Worm (Caenorhabditis elegans) whole organism, young adult: ENCODE data around the gene piki-1.

ENCODE experiments used
- B0019.2 ChIP-seq: fragments of 200-800 bp; sonication (Bioruptor generic); conservative IDR thresholded peaks from 2 replicates; pipeline ENCODE4 v1.3.6; 2022; ENCODE audit warnings: missing genetic modification reagents, missing genetic modification characterization, missing compliant biosample characterization
- F39B2.1 ChIP-seq: fragments of 200-800 bp; sonication (Bioruptor generic); IDR thresholded peaks from 2 replicates; pipeline ENCODE4 v1.3.6; 2022; ENCODE audit warnings: missing genetic modification reagents, missing genetic modification characterization, missing compliant biosample characterization
- F55B11.4 ChIP-seq: sonication (generic microtip); optimal IDR thresholded peaks from 2 replicates; lab custom pipeline; 2016; ENCODE audit warnings: missing compliant biosample characterization, missing genetic modification characterization, borderline replicate concordance; ENCODE audit not compliant: insufficient read depth
- T07F8.4 ChIP-seq: sonication (generic microtip); optimal IDR thresholded peaks from 2 replicates; lab custom pipeline; 2016; ENCODE audit warnings: mild to moderate bottlenecking, missing genetic modification characterization, moderate library complexity, missing compliant biosample characterization
- ZK185.1 ChIP-seq: sonication (generic microtip); optimal IDR thresholded peaks from 2 replicates; lab custom pipeline; 2016; ENCODE audit warnings: mild to moderate bottlenecking, missing genetic modification characterization, missing compliant biosample characterization; ENCODE audit not compliant: poor library complexity, severe bottlenecking
- ceh-40 ChIP-seq: fragments of 200-800 bp; sonication (Bioruptor generic); IDR thresholded peaks from 2 replicates; pipeline ENCODE4 v1.3.6; 2022; ENCODE audit warnings: missing genetic modification characterization, missing compliant biosample characterization
- chd-7 ChIP-seq: sonication (generic microtip); optimal IDR thresholded peaks from 2 replicates; lab custom pipeline; 2016; ENCODE audit warnings: mild to moderate bottlenecking, missing genetic modification characterization, moderate library complexity, missing compliant biosample characterization
- die-1 ChIP-seq: sonication (generic microtip); optimal IDR thresholded peaks from 2 replicates; lab custom pipeline; 2016; ENCODE audit warnings: missing genotype, mild to moderate bottlenecking, missing genetic modification characterization, missing compliant biosample characterization
- dox-1 ChIP-seq: fragments of 200-800 bp; sonication (Bioruptor generic); IDR thresholded peaks from 2 replicates; pipeline ENCODE4 v1.3.6; 2022; ENCODE audit warnings: missing genetic modification reagents, missing genetic modification characterization, missing compliant biosample characterization
- dpff-1 ChIP-seq: sonication (generic microtip); optimal IDR thresholded peaks from 2 replicates; lab custom pipeline; 2017; ENCODE audit warnings: mild to moderate bottlenecking, missing genetic modification characterization, missing compliant biosample characterization
- efl-1 ChIP-seq: fragments of 150-350 bp; optimal IDR thresholded peaks from 2 replicates; lab custom pipeline; 2014; ENCODE audit warnings: missing biosample characterization, missing genetic modification reagents, missing genetic modification characterization
- egl-18 ChIP-seq: fragments of 200-800 bp; sonication (Bioruptor generic); IDR thresholded peaks from 2 replicates; pipeline ENCODE4 v1.3.6; 2022; ENCODE audit warnings: missing genetic modification reagents, missing genetic modification characterization, missing compliant biosample characterization
- gei-17 ChIP-seq: fragments of 200-800 bp; sonication (Bioruptor generic); optimal IDR thresholded peaks from 2 replicates; lab custom pipeline; 2018; ENCODE audit warnings: mild to moderate bottlenecking, missing genetic modification characterization, missing compliant biosample characterization
- him-1 ChIP-seq: sonication (generic microtip); optimal IDR thresholded peaks from 2 replicates; lab custom pipeline; 2016; ENCODE audit warnings: missing genotype, missing genetic modification reagents, missing genetic modification characterization, missing compliant biosample characterization
- lin-54 ChIP-seq: fragments of 200-800 bp; sonication (Bioruptor generic); optimal IDR thresholded peaks from 2 replicates; lab custom pipeline; 2018; ENCODE audit warnings: mild to moderate bottlenecking, missing genetic modification characterization, missing compliant biosample characterization
- madf-3 ChIP-seq: fragments of 200-800 bp; sonication (Bioruptor generic); IDR thresholded peaks from 2 replicates; pipeline ENCODE4 v1.3.6; 2022; ENCODE audit warnings: missing genetic modification reagents, missing genetic modification characterization, missing compliant biosample characterization
- nfya-1 ChIP-seq: sonication (generic microtip); optimal IDR thresholded peaks from 2 replicates; lab custom pipeline; 2017; ENCODE audit warnings: antibody characterized with exemption, missing compliant biosample characterization, missing genetic modification characterization, borderline replicate concordance; ENCODE audit not compliant: insufficient read depth
- nfya-2 ChIP-seq: fragments of 200-800 bp; sonication (Bioruptor generic); IDR thresholded peaks from 2 replicates; pipeline ENCODE4 v1.3.6; 2022; ENCODE audit warnings: missing genetic modification reagents, missing genetic modification characterization, missing compliant biosample characterization
- nfyb-1 ChIP-seq: fragments of 200-800 bp; sonication (Bioruptor generic); IDR thresholded peaks from 2 replicates; pipeline ENCODE4 v1.3.6; 2022; ENCODE audit warnings: missing genetic modification reagents, missing genetic modification characterization, missing compliant biosample characterization
- nhr-80 ChIP-seq: sonication (generic microtip); optimal IDR thresholded peaks from 2 replicates; lab custom pipeline; 2016; ENCODE audit warnings: missing genetic modification characterization, missing compliant biosample characterization
- pbrm-1 ChIP-seq: fragments of 200-800 bp; sonication (Bioruptor generic); IDR thresholded peaks from 2 replicates; pipeline ENCODE4 v1.3.6; 2022; ENCODE audit warnings: missing genetic modification reagents, missing genetic modification characterization, missing compliant biosample characterization
- pha-4 ChIP-seq: fragments of 150-350 bp; sonication (generic microtip); optimal IDR thresholded peaks from 2 replicates; lab custom pipeline; 2014; ENCODE audit warnings: missing biosample characterization, missing genetic modification reagents, missing genetic modification characterization
- rec-8 ChIP-seq, 2 experiments: sonication (generic microtip); optimal IDR thresholded peaks; 2 replicates each; lab custom pipeline; 2016; ENCODE audit warnings: mild to moderate bottlenecking in 2 of 2, missing genetic modification characterization in 2 of 2, missing genetic modification reagents in 2 of 2, missing genotype in 2 of 2, missing biosample characterization in 1 of 2, missing compliant biosample characterization in 1 of 2, moderate library complexity in 1 of 2
- snpc-4 ChIP-seq, 5 experiments: fragments of 150-350 bp in 1 of 5; sonication (generic microtip) in 4 of 5; optimal IDR thresholded peaks; 2 replicates each; lab custom pipeline; 2014 to 2018; ENCODE audit warnings: missing genetic modification characterization in 5 of 5, missing biosample characterization in 3 of 5, antibody characterized with exemption in 2 of 5, mild to moderate bottlenecking in 2 of 5, missing compliant biosample characterization in 2 of 5, missing genotype in 2 of 5, moderate library complexity in 2 of 5, missing genetic modification reagents in 1 of 5
- sptf-2 ChIP-seq: fragments of 200-800 bp; sonication (Bioruptor generic); optimal IDR thresholded peaks from 2 replicates; lab custom pipeline; 2018; ENCODE audit warnings: mild to moderate bottlenecking, missing genetic modification characterization, missing compliant biosample characterization
- zfh-2 ChIP-seq: fragments of 200-800 bp; sonication (Bioruptor generic); conservative IDR thresholded peaks from 2 replicates; pipeline ENCODE4 v1.3.6; 2022; ENCODE audit warnings: missing genetic modification reagents, missing genetic modification characterization, missing compliant biosample characterization
- ztf-18 ChIP-seq: sonication (generic microtip); optimal IDR thresholded peaks from 2 replicates; lab custom pipeline; 2016; ENCODE audit warnings: missing genotype, mild to moderate bottlenecking, missing genetic modification characterization, missing compliant biosample characterization
- ztf-26 ChIP-seq: sonication (generic microtip); optimal IDR thresholded peaks from 2 replicates; lab custom pipeline; 2017; ENCODE audit warnings: missing genetic modification characterization, missing compliant biosample characterization
- ztf-3 ChIP-seq: fragments of 200-800 bp; sonication (Bioruptor generic); optimal IDR thresholded peaks from 2 replicates; lab custom pipeline; 2018; ENCODE audit warnings: mild to moderate bottlenecking, missing genetic modification characterization, missing compliant biosample characterization

Gene piki-1

ce11 chrX:15229174-15229573 lies 17.0 kb downstream of the piki-1 start:
- TF ChIP-seq dox-1, result no peak
- no peak for TF ChIP-seq ztf-26
- TF ChIP-seq nfya-2 (GFP tag; lab: Robert Waterston, UW), result no peak
- TF ChIP-seq lin-54 (GFP tag; lab: Kevin White, UChicago), result no peak
- peak; percentile 68 for TF ChIP-seq nhr-80

- no peak for TF ChIP-seq ztf-18 (tag; lab: Kevin White, UChicago)
- TF ChIP-seq him-1 (tag; lab: Kevin White, UChicago), result no peak
- no peak for TF ChIP-seq snpc-4 (GFP tag; optimal IDR thresholded peaks at IDR 0.05; lab: Kevin White, UChicago)
- TF ChIP-seq snpc-4 (tag; optimal IDR thresholded peaks at IDR 0.05; lab: Kevin White, UChicago), result no peak
- no peak for TF ChIP-seq sptf-2
- TF ChIP-seq, all 124 proteins: peak for 0
Measured at ce11 chrX:15225180-15225724, 20.9 kb downstream of the piki-1 start.

ce11 chrX:15224128-15224527 lies 22.1 kb downstream of the piki-1 start:
- TF ChIP-seq efl-1 (GFP tag; lab: Kevin White, UChicago), result no peak
- no peak for TF ChIP-seq B0019.2 (GFP tag; lab: Robert Waterston, UW)
- TF ChIP-seq egl-18 (GFP tag; lab: Robert Waterston, UW), result no peak
- no peak for TF ChIP-seq ztf-3
- TF ChIP-seq chd-7 (tag; lab: Kevin White, UChicago), result no peak
- TF ChIP-seq nfyb-1, result no peak
- TF ChIP-seq F55B11.4, result no peak
- no peak for TF ChIP-seq F39B2.1
- no peak for TF ChIP-seq pha-4 (tag; lab: Kevin White, UChicago)
- no peak for TF ChIP-seq rec-8 (tag; optimal IDR thresholded peaks at IDR 0.05; lab: Kevin White, UChicago)
- no peak for TF ChIP-seq nfya-2 (GFP tag; lab: Robert Waterston, UW)
- TF ChIP-seq dpff-1 (tag; lab: Kevin White, UChicago), result no peak
- no peak for TF ChIP-seq ceh-40 (GFP tag; lab: Robert Waterston, UW)
- TF ChIP-seq die-1, result no peak
- TF ChIP-seq ztf-26, result no peak
- TF ChIP-seq madf-3 (GFP tag; lab: Robert Waterston, UW), result no peak
- no peak for TF ChIP-seq gei-17 (GFP tag; lab: Kevin White, UChicago)
- no peak for TF ChIP-seq ZK185.1 (tag; lab: Kevin White, UChicago)
- TF ChIP-seq, all 124 proteins: peak for 0

ce11 chrX:15222789-15223188 lies 23.4 kb downstream of the piki-1 start:
- TF ChIP-seq B0019.2 (GFP tag; lab: Robert Waterston, UW), result no peak
- TF ChIP-seq zfh-2 (GFP tag; lab: Robert Waterston, UW), result peak; percentile 63
- TF ChIP-seq nfya-1 (tag; lab: Kevin White, UChicago), result no peak
- TF ChIP-seq ZK185.1 (tag; lab: Kevin White, UChicago), result no peak
- TF ChIP-seq pbrm-1 (GFP tag; lab: Robert Waterston, UW), result 0 out of 2 replicates have a peak, but pooled peaks have one; percentile 37
- no peak for TF ChIP-seq snpc-4 (GFP tag; optimal IDR thresholded peaks at IDR 0.05; lab: Kevin White, UChicago)
- TF ChIP-seq snpc-4 (tag; optimal IDR thresholded peaks at IDR 0.05; lab: Kevin White, UChicago), result peak in 3 of 4 experiments; percentile 54 to 83 (median 74)
- TF ChIP-seq T07F8.4 (tag; lab: Kevin White, UChicago), result no peak
- no peak for TF ChIP-seq pha-4 (tag; lab: Kevin White, UChicago)
- TF ChIP-seq, all 124 proteins: peak for 3
